Worm (Caenorhabditis elegans): ENCODE measurements around the gene C34E11.4.
A peak's percentile ranks its signal among the peaks of the same experiment; 100 is the strongest.

The C34E11.4 gene

ce11 chrX:11804057-11804456 lies at the start of gene C34E11.4:
TSS of gene C34E11.4 (plus strand) at chrX:11804210.
- no peak for TF ChIP-seq sem-4 (tag; optimal IDR thresholded peaks at IDR 0.05)
- TF ChIP-seq mab-5 (tag; optimal IDR thresholded peaks at IDR 0.05) = no peak
- no peak for TF ChIP-seq fos-1 (tag; optimal IDR thresholded peaks at IDR 0.05)
- TF ChIP-seq nhr-23 (tag; optimal IDR thresholded peaks at IDR 0.05) = no peak
- no peak for TF ChIP-seq unc-39 (tag; optimal IDR thresholded peaks at IDR 0.05)
- no peak for TF ChIP-seq lin-11 (tag; optimal IDR thresholded peaks at IDR 0.05)
- no peak for TF ChIP-seq peb-1 (tag; optimal IDR thresholded peaks at IDR 0.05)
- no peak for TF ChIP-seq nhr-21 (tag; optimal IDR thresholded peaks at IDR 0.05)
- no peak for TF ChIP-seq R02D3.7 (tag; optimal IDR thresholded peaks at IDR 0.05)
- TF ChIP-seq ama-1 (optimal IDR thresholded peaks at IDR 0.05) = no peak
- no peak for TF ChIP-seq aly-2 (tag; optimal IDR thresholded peaks at IDR 0.05)
- no peak for TF ChIP-seq nhr-10 (tag; optimal IDR thresholded peaks at IDR 0.05)
- TF ChIP-seq nhr-6 (tag; optimal IDR thresholded peaks at IDR 0.05) = no peak
- TF ChIP-seq alr-1 (tag; optimal IDR thresholded peaks at IDR 0.05) = no peak
- TF ChIP-seq nhr-77 (tag; optimal IDR thresholded peaks at IDR 0.05) = no peak
- TF ChIP-seq nhr-129 (tag; optimal IDR thresholded peaks at IDR 0.05) = no peak
- TF ChIP-seq nhr-12 (tag; optimal IDR thresholded peaks at IDR 0.05) = no peak
- no peak for TF ChIP-seq ztf-1 (GFP tag; conservative IDR thresholded peaks at IDR 0.05)
- TF ChIP-seq lin-13 (GFP tag; optimal IDR thresholded peaks at IDR 0.05) = no peak
- TF ChIP-seq lin-39 (tag; optimal IDR thresholded peaks at IDR 0.05) = no peak

- TF ChIP-seq nhr-77 (tag; optimal IDR thresholded peaks at IDR 0.05) = no peak
- TF ChIP-seq snpc-4 (tag; optimal IDR thresholded peaks at IDR 0.05) = peak; percentile 15
- TF ChIP-seq blmp-1 (tag; optimal IDR thresholded peaks at IDR 0.05; ENCODE audit: insufficient read depth) = no peak
- no peak for TF ChIP-seq ZK546.5 (tag; optimal IDR thresholded peaks at IDR 0.05)
- no peak for TF ChIP-seq nhr-237 (tag; optimal IDR thresholded peaks at IDR 0.05)
- TF ChIP-seq mdl-1 (tag; optimal IDR thresholded peaks at IDR 0.05) = peak in 1 of 2 experiments; percentile 58
- no peak for TF ChIP-seq ztf-1 (GFP tag; conservative IDR thresholded peaks at IDR 0.05)
- TF ChIP-seq lin-11 (tag; optimal IDR thresholded peaks at IDR 0.05) = peak; percentile 50
- no peak for TF ChIP-seq aly-2 (tag; optimal IDR thresholded peaks at IDR 0.05)
- TF ChIP-seq ztf-11 (tag; optimal IDR thresholded peaks at IDR 0.05) = no peak
- no peak for TF ChIP-seq nhr-12 (tag; optimal IDR thresholded peaks at IDR 0.05)
- TF ChIP-seq mbf-1 (tag; optimal IDR thresholded peaks at IDR 0.05) = no peak
- no peak for TF ChIP-seq alr-1 (tag; optimal IDR thresholded peaks at IDR 0.05)
- TF ChIP-seq elt-3 (tag; optimal IDR thresholded peaks at IDR 0.05) = no peak
- TF ChIP-seq R02D3.7 (tag; optimal IDR thresholded peaks at IDR 0.05) = no peak
- TF ChIP-seq gmeb-1 (tag; optimal IDR thresholded peaks at IDR 0.05) = no peak
- no peak for TF ChIP-seq lin-39 (tag; optimal IDR thresholded peaks at IDR 0.05)
- TF ChIP-seq nhr-6 (tag; optimal IDR thresholded peaks at IDR 0.05) = peak; percentile 56
- TF ChIP-seq F13H6.1 (tag; optimal IDR thresholded peaks at IDR 0.05) = peak; percentile 64
- TF ChIP-seq skn-1 (tag; optimal IDR thresholded peaks at IDR 0.05) = peak; percentile 18
- TF ChIP-seq nhr-129 (tag; optimal IDR thresholded peaks at IDR 0.05) = peak; percentile 74
- TF ChIP-seq nhr-21 (tag; optimal IDR thresholded peaks at IDR 0.05) = peak; percentile 35
- no peak for TF ChIP-seq nhr-23 (tag; optimal IDR thresholded peaks at IDR 0.05)
- no peak for TF ChIP-seq sma-3 (GFP tag; optimal IDR thresholded peaks at IDR 0.05)
- no peak for TF ChIP-seq ceh-82 (tag; optimal IDR thresholded peaks at IDR 0.05)
- TF ChIP-seq nhr-25 (tag; optimal IDR thresholded peaks at IDR 0.05) = no peak
- TF ChIP-seq nhr-10 (tag; optimal IDR thresholded peaks at IDR 0.05) = no peak
- TF ChIP-seq sma-9 (GFP tag; optimal IDR thresholded peaks at IDR 0.05) = peak; percentile 87
- TF ChIP-seq sma-9 (tag; optimal IDR thresholded peaks at IDR 0.05) = no peak
- peak; percentile 91 for TF ChIP-seq unc-55 (GFP tag; optimal IDR thresholded peaks at IDR 0.05)
- peak; percentile 75 for TF ChIP-seq lin-13 (GFP tag; optimal IDR thresholded peaks at IDR 0.05)
- TF ChIP-seq ama-1 (optimal IDR thresholded peaks at IDR 0.05) = no peak
- peak; percentile 2 for TF ChIP-seq nhr-11 (tag; optimal IDR thresholded peaks at IDR 0.05)
- no peak for TF ChIP-seq lsy-2 (tag; optimal IDR thresholded peaks at IDR 0.05)
- TF ChIP-seq C34F6.9 (tag; optimal IDR thresholded peaks at IDR 0.05) = peak; percentile 63
- TF ChIP-seq sem-4 (tag; optimal IDR thresholded peaks at IDR 0.05) = peak; percentile 15
- peak; percentile 29 for TF ChIP-seq ztf-4 (tag; optimal IDR thresholded peaks at IDR 0.05)
- peak; percentile 11 for TF ChIP-seq mab-5 (tag; optimal IDR thresholded peaks at IDR 0.05)
- peak; percentile 60 for TF ChIP-seq zag-1 (tag; optimal IDR thresholded peaks at IDR 0.05)
- TF ChIP-seq ceh-16 (tag; optimal IDR thresholded peaks at IDR 0.05) = no peak
- no peak for TF ChIP-seq elt-1 (tag; optimal IDR thresholded peaks at IDR 0.05)
- peak; percentile 55 for TF ChIP-seq egl-27 (tag; optimal IDR thresholded peaks at IDR 0.05)
- no peak for TF ChIP-seq unc-39 (tag; optimal IDR thresholded peaks at IDR 0.05)
- TF ChIP-seq unc-62 (GFP tag; optimal IDR thresholded peaks at IDR 0.05) = no peak
- no peak for TF ChIP-seq dmd-4 (tag; optimal IDR thresholded peaks at IDR 0.05)
- TF ChIP-seq fos-1 (tag; optimal IDR thresholded peaks at IDR 0.05) = peak; percentile 68
- TF ChIP-seq crh-2 (tag; optimal IDR thresholded peaks at IDR 0.05) = peak; percentile 65
- no peak for TF ChIP-seq Y55F3AM.14 (GFP tag; optimal IDR thresholded peaks at IDR 0.05)
- no peak for TF ChIP-seq peb-1 (tag; optimal IDR thresholded peaks at IDR 0.05)
These were observed 46.3 kb upstream of the C34E11.4 start for ce11 chrX:11757666-11758065.

Data from whole organism, L2 larva.